Fruit fly (Drosophila melanogaster) whole organism, wandering third instar larva: ENCODE results near the gene eff.
A peak's percentile ranks its signal among the peaks of the same experiment; 100 is the strongest.

Experiments
- Abd-B ChIP-seq: fragments of >200 bp; optimal IDR thresholded peaks from 2 replicates; lab custom pipeline; 2017; ENCODE audit warnings: missing biosample characterization, missing genetic modification characterization
- CG32264 ChIP-seq: fragments of 200-800 bp; sonication (Bioruptor generic); optimal IDR thresholded peaks from 2 replicates; lab custom pipeline; 2016; ENCODE audit warnings: missing biosample characterization, missing genetic modification characterization
- CG9705 ChIP-seq: fragments of 200-800 bp; sonication (Bioruptor generic); optimal IDR thresholded peaks from 2 replicates; lab custom pipeline; 2018; ENCODE audit warnings: missing biosample characterization, mild to moderate bottlenecking, missing genetic modification characterization
- Dfd ChIP-seq: fragments of >200 bp; optimal IDR thresholded peaks from 2 replicates; lab custom pipeline; 2017; ENCODE audit warnings: missing biosample characterization, missing genetic modification characterization
- GATAd ChIP-seq: sonication (Bioruptor generic); optimal IDR thresholded peaks from 2 replicates; lab custom pipeline; 2016; ENCODE audit warnings: missing biosample characterization, missing genetic modification characterization
- HLH106 ChIP-seq: fragments of 200-800 bp; optimal IDR thresholded peaks from 3 replicates; lab custom pipeline; 2019; ENCODE audit warnings: missing biosample characterization, mild to moderate bottlenecking, missing genetic modification characterization, moderate library complexity
- Hr83 ChIP-seq: fragments of 200-300 bp; sonication (Bioruptor generic); optimal IDR thresholded peaks from 2 replicates; lab custom pipeline; 2016; ENCODE audit warnings: missing biosample characterization, mild to moderate bottlenecking, missing genetic modification characterization, moderate library complexity; ENCODE audit not compliant: poor library complexity, severe bottlenecking
- Jra ChIP-seq: sonication (Bioruptor generic); optimal IDR thresholded peaks from 2 replicates; lab custom pipeline; 2016; ENCODE audit warnings: missing biosample characterization, missing genetic modification characterization
- N ChIP-seq: fragments of >200 bp; optimal IDR thresholded peaks from 2 replicates; lab custom pipeline; 2018; ENCODE audit warnings: missing biosample characterization, missing external identifiers, missing genetic modification characterization
- OdsH ChIP-seq: fragments of 200-800 bp; sonication (Bioruptor generic); optimal IDR thresholded peaks from 2 replicates; lab custom pipeline; 2016; ENCODE audit warnings: missing biosample characterization, mild to moderate bottlenecking, missing genetic modification characterization
- Rel ChIP-seq, 2 experiments: fragments of 200-800 bp; sonication (Bioruptor generic) in 1 of 2; optimal IDR thresholded peaks; 2 replicates in 1 of 2; 3 replicates in 1 of 2; lab custom pipeline; 2016 to 2019; ENCODE audit warnings: mild to moderate bottlenecking in 2 of 2, missing biosample characterization in 2 of 2, missing genetic modification characterization in 2 of 2, moderate library complexity in 1 of 2
- Sp1 ChIP-seq: fragments of 200-800 bp; sonication (Bioruptor generic); optimal IDR thresholded peaks from 3 replicates; lab custom pipeline; 2019; ENCODE audit warnings: missing biosample characterization, mild to moderate bottlenecking, missing genetic modification characterization, moderate library complexity
- Vsx2 ChIP-seq: fragments of 200-300, 225-300 bp; sonication (Bioruptor generic); optimal IDR thresholded peaks from 2 replicates; lab custom pipeline; 2018; ENCODE audit warnings: missing biosample characterization, missing genetic modification characterization; ENCODE audit not compliant: partially characterized antibody
- brk ChIP-seq: fragments of 200-800 bp; sonication (Bioruptor generic); optimal IDR thresholded peaks from 2 replicates; lab custom pipeline; 2016; ENCODE audit warnings: missing biosample characterization, mild to moderate bottlenecking, missing genetic modification characterization
- dsf ChIP-seq: sonication (Bioruptor generic); optimal IDR thresholded peaks from 2 replicates; lab custom pipeline; 2016; ENCODE audit warnings: missing biosample characterization, missing genetic modification characterization, borderline replicate concordance
- ey ChIP-seq: fragments of 200-800 bp; sonication (Bioruptor generic); optimal IDR thresholded peaks from 2 replicates; lab custom pipeline; 2016; ENCODE audit warnings: missing biosample characterization, missing genetic modification characterization
- fru ChIP-seq: fragments of 200-800 bp; sonication (Bioruptor generic); optimal IDR thresholded peaks from 3 replicates; lab custom pipeline; 2016; ENCODE audit warnings: missing biosample characterization, mild to moderate bottlenecking, missing genetic modification characterization
- h ChIP-seq: fragments of 200-800 bp; sonication (Bioruptor generic); optimal IDR thresholded peaks from 3 replicates; lab custom pipeline; 2016; ENCODE audit warnings: missing biosample characterization, mild to moderate bottlenecking, missing genetic modification characterization
- jim ChIP-seq: fragments of 175-275, 200-325 bp; sonication (Bioruptor generic); optimal IDR thresholded peaks from 2 replicates; lab custom pipeline; 2016; ENCODE audit warnings: missing biosample characterization, mild to moderate bottlenecking, missing genetic modification characterization
- lola ChIP-seq: fragments of >200 bp; optimal IDR thresholded peaks from 2 replicates; lab custom pipeline; 2017; ENCODE audit warnings: missing biosample characterization, missing genetic modification characterization
- pan ChIP-seq: fragments of >200 bp; optimal IDR thresholded peaks from 2 replicates; lab custom pipeline; 2017
- psq ChIP-seq: fragments of 200-800 bp; sonication (Bioruptor generic); optimal IDR thresholded peaks from 3 replicates; lab custom pipeline; 2017; ENCODE audit warnings: missing biosample characterization, mild to moderate bottlenecking, missing genetic modification characterization, moderate library complexity
- rgr ChIP-seq: fragments of 200-800 bp; sonication (Bioruptor generic); optimal IDR thresholded peaks from 3 replicates; lab custom pipeline; 2016; ENCODE audit warnings: missing biosample characterization, mild to moderate bottlenecking, missing genetic modification characterization
- sage ChIP-seq: fragments of 200-800 bp; sonication (Bioruptor generic); optimal IDR thresholded peaks from 2 replicates; lab custom pipeline; 2016; ENCODE audit warnings: missing biosample characterization, mild to moderate bottlenecking, missing genetic modification characterization
- tai ChIP-seq: sonication (Bioruptor generic); optimal IDR thresholded peaks from 2 replicates; lab custom pipeline; 2016; ENCODE audit warnings: missing biosample characterization, missing genetic modification characterization
- usp ChIP-seq: fragments of >200 bp; optimal IDR thresholded peaks from 2 replicates; lab custom pipeline; 2017; ENCODE audit warnings: missing biosample characterization, missing genetic modification characterization

The eff gene

DNA sequence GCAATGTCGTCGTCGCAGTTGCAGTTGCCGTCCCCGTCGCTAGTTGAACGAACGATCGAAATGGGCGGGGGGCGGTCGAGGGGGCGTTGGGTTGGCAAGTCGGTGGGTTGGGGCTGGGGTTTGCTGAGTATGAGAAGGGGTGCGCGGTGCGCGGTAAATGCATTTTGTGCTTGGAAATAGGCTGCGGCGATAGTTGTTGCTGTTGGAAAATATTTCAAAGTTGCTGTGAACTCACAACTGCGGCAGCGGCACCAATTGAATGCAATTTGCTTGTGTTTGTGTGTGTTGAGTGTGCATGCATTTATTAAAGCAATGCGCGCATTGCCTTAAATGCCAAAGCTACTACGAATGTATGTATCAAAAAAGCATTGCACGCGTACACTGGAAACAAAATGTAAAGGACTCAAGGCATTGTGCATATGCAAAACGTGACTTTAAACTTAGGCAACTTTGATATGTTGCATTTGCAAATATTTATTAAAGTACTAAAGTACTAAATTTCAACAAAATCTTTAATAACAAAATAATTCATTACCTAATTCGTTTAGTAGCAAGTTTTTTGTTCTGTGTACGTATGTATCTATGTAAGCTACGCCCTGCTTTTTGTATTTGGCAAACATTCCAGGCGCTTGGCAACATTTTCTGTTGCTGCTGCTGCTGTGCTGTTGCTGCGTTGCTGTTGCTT is 26.1 kb downstream of the eff start (continued):
- no peak for TF ChIP-seq usp (GFP tag; lab: Kevin White, UChicago)

dm6 chr3R:14714147-14714903 is 26.8 kb downstream of the eff start:
- TF ChIP-seq HLH106 (tag; lab: Kevin White, UChicago): peak; percentile 12
- TF ChIP-seq psq (GFP tag; lab: Kevin White, UChicago): peak; percentile 78
- TF ChIP-seq Sp1 (GFP tag; lab: Kevin White, UChicago): peak; percentile 39
- no peak for TF ChIP-seq ey (GFP tag; lab: Kevin White, UChicago)
- TF ChIP-seq, all 38 proteins: peak for 3

- TF ChIP-seq GATAd (GFP tag; lab: Kevin White, UChicago) (no peak), Sp1 (GFP tag; lab: Kevin White, UChicago) (no peak), Abd-B (GFP tag; lab: Kevin White, UChicago) (no peak), Dfd (GFP tag; lab: Kevin White, UChicago) (no peak), Hr83 (GFP tag; lab: Kevin White, UChicago) (no peak), pan (lab: Kevin White, UChicago) (no peak), jim (GFP tag; lab: Kevin White, UChicago) (no peak), fru (GFP tag; lab: Kevin White, UChicago) (no peak), dsf (no peak), psq (GFP tag; lab: Kevin White, UChicago) (no peak), CG32264 (GFP tag; lab: Kevin White, UChicago) (no peak), brk (GFP tag; lab: Kevin White, UChicago) (no peak), lola (GFP tag; lab: Kevin White, UChicago) (no peak), tai (no peak)
Measured at dm6 chr3R:14713776-14714146, 27.4 kb downstream of the eff start.

DNA sequence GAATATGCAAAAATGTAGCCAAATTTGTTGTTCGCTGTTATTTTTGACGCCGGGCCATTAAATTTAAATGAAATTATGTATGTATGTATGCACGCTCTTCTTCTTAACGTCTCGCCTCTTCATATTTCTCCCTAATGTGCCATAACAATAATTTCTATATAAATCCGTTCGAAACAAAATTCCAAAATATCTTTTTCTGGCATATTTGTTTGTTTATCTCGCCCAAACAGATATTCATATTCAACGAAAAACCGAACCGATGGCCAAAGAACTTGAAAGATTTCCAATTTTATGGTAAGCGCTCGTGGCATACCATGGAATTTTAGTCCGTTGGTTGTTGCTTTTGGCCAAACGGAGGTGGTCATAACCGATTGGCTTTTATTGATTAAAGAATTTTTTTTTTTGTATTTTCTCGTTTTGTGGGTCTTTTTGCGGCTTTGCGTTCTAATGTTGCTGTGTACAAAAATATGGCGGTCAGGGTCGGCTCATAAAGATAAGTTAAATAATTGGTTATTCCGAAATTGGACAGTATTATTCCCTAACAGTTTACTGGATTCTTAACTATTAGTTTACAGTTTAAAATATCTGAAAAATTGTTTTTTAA is 27.9 kb downstream of the eff start:
- TF ChIP-seq rgr (GFP tag; lab: Kevin White, UChicago): no peak
- TF ChIP-seq Rel (GFP tag; optimal IDR thresholded peaks at IDR 0.05; lab: Kevin White, UChicago): no peak
- peak; percentile 9 for TF ChIP-seq Rel (tag; optimal IDR thresholded peaks at IDR 0.05; lab: Kevin White, UChicago)

- TF ChIP-seq rgr (GFP tag; lab: Kevin White, UChicago) (peak; percentile 23), h (GFP tag; lab: Kevin White, UChicago) (peak; percentile 41), ey (GFP tag; lab: Kevin White, UChicago) (peak; percentile 5), Rel (GFP tag; optimal IDR thresholded peaks at IDR 0.05; lab: Kevin White, UChicago) (no peak), Rel (tag; optimal IDR thresholded peaks at IDR 0.05; lab: Kevin White, UChicago) (peak; percentile 27), OdsH (GFP tag; lab: Kevin White, UChicago) (peak; percentile 11), HLH106 (tag; lab: Kevin White, UChicago) (no peak), sage (peak; percentile 44), Jra (GFP tag; lab: Kevin White, UChicago) (no peak), lola (GFP tag; lab: Kevin White, UChicago) (no peak)
- TF ChIP-seq, all 38 proteins: peak for 6
Measured at dm6 chr3R:14711447-14712163, 29.5 kb downstream of the eff start.

dm6 chr3R:14710673-14711072 is 30.4 kb downstream of the eff start:
- no peak for TF ChIP-seq Vsx2 (GFP tag; lab: Kevin White, UChicago)
- TF ChIP-seq psq (GFP tag; lab: Kevin White, UChicago): no peak
- TF ChIP-seq usp (GFP tag; lab: Kevin White, UChicago): no peak
- no peak for TF ChIP-seq CG9705 (GFP tag; lab: Kevin White, UChicago)
- no peak for TF ChIP-seq jim (GFP tag; lab: Kevin White, UChicago)
- no peak for TF ChIP-seq N (GFP tag; lab: Kevin White, UChicago)
- no peak for TF ChIP-seq Dfd (GFP tag; lab: Kevin White, UChicago)
